Worm (Caenorhabditis elegans) whole organism, early embryonic: ENCODE data around the gene nlp-11.

Source experiments
- flt-1 ChIP-seq: fragments of 200-800 bp; sonication (Bioruptor generic); IDR thresholded peaks from 2 replicates; pipeline ENCODE4 v1.3.6; 2022; ENCODE audit warnings: missing genetic modification characterization, missing compliant biosample characterization
- tra-4 ChIP-seq: sonication (generic microtip); optimal IDR thresholded peaks from 2 replicates; lab custom pipeline; 2017; ENCODE audit warnings: missing genetic modification characterization, missing compliant biosample characterization

- TF ChIP-seq flt-1 (GFP tag; lab: Robert Waterston, UW) (no peak), tra-4 (tag; lab: Kevin White, UChicago) (no peak)
These were observed 26.2 kb downstream of the nlp-11 start, which contains the start of gene ZK1320.5 for ce11 chrII:9665577-9665976.
